Worm (Caenorhabditis elegans) whole organism, midembryonic: ENCODE data around the gene C45B2.2.

ENCODE experiments used
- T22C8.4 ChIP-seq: fragments of 200-800 bp; sonication (Bioruptor generic); IDR thresholded peaks from 2 replicates; pipeline ENCODE4 v1.3.6; 2022; ENCODE audit warnings: missing genetic modification characterization, missing compliant biosample characterization
- cog-1 ChIP-seq: sonication (generic microtip); optimal IDR thresholded peaks from 2 replicates; lab custom pipeline; 2016; ENCODE audit warnings: missing genetic modification characterization, missing compliant biosample characterization
- flt-1 ChIP-seq: fragments of 200-800 bp; sonication (Bioruptor generic); IDR thresholded peaks from 2 replicates; pipeline ENCODE4 v1.3.6; 2022; ENCODE audit warnings: missing genetic modification characterization, missing compliant biosample characterization
- klf-2 ChIP-seq: fragments of 200-800 bp; sonication (Bioruptor generic); conservative IDR thresholded peaks from 2 replicates; pipeline ENCODE4 v1.3.6; 2022; ENCODE audit warnings: missing genetic modification reagents, missing genetic modification characterization, missing compliant biosample characterization
- med-1 ChIP-seq: sonication (generic microtip); optimal IDR thresholded peaks from 2 replicates; lab custom pipeline; 2017; ENCODE audit warnings: missing genetic modification characterization, mild to moderate bottlenecking, missing compliant biosample characterization, antibody characterized with exemption, missing genetic modification reagents; ENCODE audit not compliant: insufficient read depth
- ref-1 ChIP-seq: fragments of 200-800 bp; sonication (Bioruptor generic); conservative IDR thresholded peaks from 2 replicates; pipeline ENCODE4 v1.3.6; 2022; ENCODE audit warnings: missing genetic modification reagents, missing genetic modification characterization, missing compliant biosample characterization
- tab-1 ChIP-seq: fragments of 200-800 bp; sonication (Bioruptor generic); IDR thresholded peaks from 2 replicates; pipeline ENCODE4 v1.3.6; 2022; ENCODE audit warnings: missing genetic modification characterization, missing compliant biosample characterization
- ztf-23 ChIP-seq: fragments of 200-800 bp; sonication (Bioruptor generic); IDR thresholded peaks from 2 replicates; pipeline ENCODE4 v1.3.6; 2022; ENCODE audit warnings: missing genetic modification reagents, missing genetic modification characterization, missing compliant biosample characterization
- ztf-29 ChIP-seq: fragments of 200-800 bp; sonication (Bioruptor generic); IDR thresholded peaks from 2 replicates; pipeline ENCODE4 v1.3.6; 2022; ENCODE audit warnings: missing genetic modification reagents, missing genetic modification characterization, missing compliant biosample characterization

C45B2.2 gene

ce11 chrX:6084439-6084838 is at the start of gene C45B2.2:
TSS of gene C45B2.2 (plus strand) at chrX:6084739.
- TF ChIP-seq med-1 (GFP tag; lab: Kevin White, UChicago) (no peak), cog-1 (tag; lab: Kevin White, UChicago) (no peak), klf-2 (GFP tag; lab: Robert Waterston, UW) (no peak), ztf-23 (GFP tag; lab: Robert Waterston, UW) (no peak), tab-1 (GFP tag; lab: Robert Waterston, UW) (no peak), flt-1 (no peak), T22C8.4 (GFP tag; lab: Robert Waterston, UW) (no peak), ztf-29 (GFP tag; lab: Robert Waterston, UW) (no peak)

- TF ChIP-seq klf-2 (GFP tag; lab: Robert Waterston, UW), result no peak
- TF ChIP-seq med-1 (GFP tag; lab: Kevin White, UChicago), result no peak
- no peak for TF ChIP-seq tab-1 (GFP tag; lab: Robert Waterston, UW)
- no peak for TF ChIP-seq flt-1
- no peak for TF ChIP-seq T22C8.4 (GFP tag; lab: Robert Waterston, UW)
- TF ChIP-seq ref-1 (GFP tag; lab: Robert Waterston, UW), result no peak
- no peak for TF ChIP-seq ztf-23 (GFP tag; lab: Robert Waterston, UW)
- no peak for TF ChIP-seq ztf-29 (GFP tag; lab: Robert Waterston, UW)
These were observed 45.0 kb upstream of the C45B2.2 start, which contains the start of gene hsp-25 for ce11 chrX:6039544-6039943. TSS of gene hsp-25 (minus strand) at chrX:6039644.

ce11 chrX:6040435-6041093 is 44.0 kb upstream of the C45B2.2 start:
- TF ChIP-seq ref-1 (GFP tag; lab: Robert Waterston, UW), result no peak
- no peak for TF ChIP-seq ztf-23 (GFP tag; lab: Robert Waterston, UW)
- TF ChIP-seq ztf-29 (GFP tag; lab: Robert Waterston, UW), result no peak
- TF ChIP-seq med-1 (GFP tag; lab: Kevin White, UChicago), result no peak
- TF ChIP-seq flt-1, result no peak
- TF ChIP-seq klf-2 (GFP tag; lab: Robert Waterston, UW), result no peak
- TF ChIP-seq tab-1 (GFP tag; lab: Robert Waterston, UW), result no peak
- no peak for TF ChIP-seq T22C8.4 (GFP tag; lab: Robert Waterston, UW)

- TF ChIP-seq tab-1 (GFP tag; lab: Robert Waterston, UW) (no peak), ztf-23 (GFP tag; lab: Robert Waterston, UW) (no peak), ztf-29 (GFP tag; lab: Robert Waterston, UW) (no peak), med-1 (GFP tag; lab: Kevin White, UChicago) (no peak), flt-1 (no peak), klf-2 (GFP tag; lab: Robert Waterston, UW) (no peak), cog-1 (tag; lab: Kevin White, UChicago) (no peak), ref-1 (GFP tag; lab: Robert Waterston, UW) (no peak), T22C8.4 (GFP tag; lab: Robert Waterston, UW) (no peak)
These were observed 43.5 kb upstream of the C45B2.2 start for ce11 chrX:6041094-6041441.

ce11 chrX:6041995-6042481 is 42.5 kb upstream of the C45B2.2 start:
- no peak for TF ChIP-seq med-1 (GFP tag; lab: Kevin White, UChicago)
- 0 out of 2 replicates have a peak, but pooled peaks have one; percentile 29 for TF ChIP-seq tab-1 (GFP tag; lab: Robert Waterston, UW)
- TF ChIP-seq T22C8.4 (GFP tag; lab: Robert Waterston, UW), result no peak

ce11 chrX:6043283-6043682 is 41.3 kb upstream of the C45B2.2 start:
- no peak for TF ChIP-seq ztf-23 (GFP tag; lab: Robert Waterston, UW)
- TF ChIP-seq ztf-29 (GFP tag; lab: Robert Waterston, UW), result no peak
- no peak for TF ChIP-seq tab-1 (GFP tag; lab: Robert Waterston, UW)
- TF ChIP-seq cog-1 (tag; lab: Kevin White, UChicago), result no peak
- TF ChIP-seq flt-1, result no peak
- TF ChIP-seq ref-1 (GFP tag; lab: Robert Waterston, UW), result no peak
- TF ChIP-seq T22C8.4 (GFP tag; lab: Robert Waterston, UW), result no peak
- no peak for TF ChIP-seq klf-2 (GFP tag; lab: Robert Waterston, UW)
- TF ChIP-seq med-1 (GFP tag; lab: Kevin White, UChicago), result no peak

- TF ChIP-seq klf-2 (GFP tag; lab: Robert Waterston, UW), result no peak
These were observed 36.0 kb upstream of the C45B2.2 start, which contains the start of gene pak-1 for ce11 chrX:6048508-6048907. TSS of gene pak-1 (minus strand) at chrX:6048608.

ce11 chrX:6050078-6050477 is 34.5 kb upstream of the C45B2.2 start:
- 0 out of 2 replicates have a peak, but pooled peaks have one; percentile 19 for TF ChIP-seq flt-1
- TF ChIP-seq ref-1 (GFP tag; lab: Robert Waterston, UW), result no peak
- TF ChIP-seq ztf-29 (GFP tag; lab: Robert Waterston, UW), result no peak
- no peak for TF ChIP-seq ztf-23 (GFP tag; lab: Robert Waterston, UW)
- no peak for TF ChIP-seq med-1 (GFP tag; lab: Kevin White, UChicago)
- TF ChIP-seq tab-1 (GFP tag; lab: Robert Waterston, UW), result no peak
- no peak for TF ChIP-seq klf-2 (GFP tag; lab: Robert Waterston, UW)
- peak; percentile 63 for TF ChIP-seq T22C8.4 (GFP tag; lab: Robert Waterston, UW)
- no peak for TF ChIP-seq cog-1 (tag; lab: Kevin White, UChicago)

ce11 chrX:6050849-6051248 is 33.7 kb upstream of the C45B2.2 start:
- TF ChIP-seq ztf-23 (GFP tag; lab: Robert Waterston, UW) (no peak), med-1 (GFP tag; lab: Kevin White, UChicago) (no peak), T22C8.4 (GFP tag; lab: Robert Waterston, UW) (no peak), ztf-29 (GFP tag; lab: Robert Waterston, UW) (no peak), ref-1 (GFP tag; lab: Robert Waterston, UW) (no peak), klf-2 (GFP tag; lab: Robert Waterston, UW) (no peak)
